Worm (Caenorhabditis elegans): ENCODE results near the gene ref-2.

ref-2 gene

ce11 chrX:7782389-7782788, 38.4 kb downstream of the ref-2 start, which contains the start of gene ZK154.4:
TSS of gene ZK154.4 (minus strand) at chrX:7782415.
- no peak for TF ChIP-seq zag-1 (tag; optimal IDR thresholded peaks at IDR 0.05)
- TF ChIP-seq ceh-82 (tag; optimal IDR thresholded peaks at IDR 0.05), result no peak
- TF ChIP-seq elt-2 (tag; optimal IDR thresholded peaks at IDR 0.05), result peak; percentile 36
- peak; percentile 51 for TF ChIP-seq lin-39 (tag; optimal IDR thresholded peaks at IDR 0.05)
- TF ChIP-seq ztf-11 (tag; optimal IDR thresholded peaks at IDR 0.05), result no peak
- peak; percentile 25 for TF ChIP-seq egl-5 (tag; optimal IDR thresholded peaks at IDR 0.05)
- peak; percentile 74 for TF ChIP-seq nfya-1 (tag; optimal IDR thresholded peaks at IDR 0.05; ENCODE audit: insufficient read depth)
- no peak for TF ChIP-seq mml-1 (tag; optimal IDR thresholded peaks at IDR 0.05)
- peak; percentile 41 for TF ChIP-seq ceh-28 (tag; optimal IDR thresholded peaks at IDR 0.05)
- peak; percentile 11 for TF ChIP-seq lin-15B (tag; optimal IDR thresholded peaks at IDR 0.05)
- TF ChIP-seq unc-62 (GFP tag; optimal IDR thresholded peaks at IDR 0.05), result no peak
- peak; percentile 77 for TF ChIP-seq hmg-11 (tag; optimal IDR thresholded peaks at IDR 0.05)
- TF ChIP-seq nhr-43 (tag; optimal IDR thresholded peaks at IDR 0.05; ENCODE audit: poor library complexity, severe bottlenecking), result peak; percentile 33
- no peak for TF ChIP-seq fkh-2 (tag; optimal IDR thresholded peaks at IDR 0.05)
- no peak for TF ChIP-seq pqm-1 (tag; optimal IDR thresholded peaks at IDR 0.05)
- no peak for TF ChIP-seq skn-1 (tag; optimal IDR thresholded peaks at IDR 0.05)
- TF ChIP-seq pha-4 (tag; optimal IDR thresholded peaks at IDR 0.05), result peak; percentile 91

- peak; percentile 43 for TF ChIP-seq nhr-25 (tag; optimal IDR thresholded peaks at IDR 0.05)
- peak; percentile 51 for TF ChIP-seq nfya-1 (tag; optimal IDR thresholded peaks at IDR 0.05; ENCODE audit: insufficient read depth)
- TF ChIP-seq ama-1 (optimal IDR thresholded peaks at IDR 0.05), result no peak
- peak; percentile 37 for TF ChIP-seq elt-2 (tag; optimal IDR thresholded peaks at IDR 0.05)
- TF ChIP-seq lin-15B (tag; optimal IDR thresholded peaks at IDR 0.05), result peak; percentile 29
- peak; percentile 62 for TF ChIP-seq hmg-11 (tag; optimal IDR thresholded peaks at IDR 0.05)
- TF ChIP-seq fkh-2 (tag; optimal IDR thresholded peaks at IDR 0.05), result no peak
- peak; percentile 53 for TF ChIP-seq lin-39 (tag; optimal IDR thresholded peaks at IDR 0.05)
- TF ChIP-seq skn-1 (tag; optimal IDR thresholded peaks at IDR 0.05), result no peak
- TF ChIP-seq nhr-23 (tag; optimal IDR thresholded peaks at IDR 0.05), result peak; percentile 43
- peak; percentile 6 for TF ChIP-seq pqm-1 (tag; optimal IDR thresholded peaks at IDR 0.05)
- TF ChIP-seq nhr-43 (tag; optimal IDR thresholded peaks at IDR 0.05; ENCODE audit: poor library complexity, severe bottlenecking), result peak; percentile 13
- peak; percentile 45 for TF ChIP-seq ceh-28 (tag; optimal IDR thresholded peaks at IDR 0.05)
- TF ChIP-seq pha-4 (tag; optimal IDR thresholded peaks at IDR 0.05), result peak; percentile 72
Observed at ce11 chrX:7787885-7788353, 43.9 kb downstream of the ref-2 start, which contains the start of gene ZK154.5. TSS of gene ZK154.5 (minus strand) at chrX:7787935.

- TF ChIP-seq hmg-11 (tag; optimal IDR thresholded peaks at IDR 0.05) (peak; percentile 11), mml-1 (tag; optimal IDR thresholded peaks at IDR 0.05) (no peak), snpc-4 (tag; optimal IDR thresholded peaks at IDR 0.05) (peak; percentile 37), aly-2 (tag; optimal IDR thresholded peaks at IDR 0.05) (no peak), nhr-11 (tag; optimal IDR thresholded peaks at IDR 0.05) (peak; percentile 74), nhr-25 (tag; optimal IDR thresholded peaks at IDR 0.05) (no peak), ama-1 (optimal IDR thresholded peaks at IDR 0.05) (no peak), nhr-43 (tag; optimal IDR thresholded peaks at IDR 0.05; ENCODE audit: poor library complexity, severe bottlenecking) (no peak), jun-1 (tag; optimal IDR thresholded peaks at IDR 0.05) (peak; percentile 57), skn-1 (tag; optimal IDR thresholded peaks at IDR 0.05) (no peak), nhr-76 (tag; optimal IDR thresholded peaks at IDR 0.05) (no peak), lin-39 (tag; optimal IDR thresholded peaks at IDR 0.05) (peak; percentile 38), eor-1 (tag; optimal IDR thresholded peaks at IDR 0.05) (no peak), fos-1 (tag; optimal IDR thresholded peaks at IDR 0.05) (peak; percentile 76), zag-1 (tag; optimal IDR thresholded peaks at IDR 0.05) (no peak), R02D3.7 (tag; optimal IDR thresholded peaks at IDR 0.05) (no peak), lsy-12 (tag; optimal IDR thresholded peaks at IDR 0.05) (no peak), lin-15B (tag; optimal IDR thresholded peaks at IDR 0.05) (peak; percentile 3), nhr-28 (tag; optimal IDR thresholded peaks at IDR 0.05) (no peak), nfya-1 (tag; optimal IDR thresholded peaks at IDR 0.05; ENCODE audit: insufficient read depth) (peak; percentile 72), elt-1 (tag; optimal IDR thresholded peaks at IDR 0.05) (no peak)
Observed at ce11 chrX:7791802-7792201, 47.8 kb downstream of the ref-2 start.

- TF ChIP-seq nhr-67 (tag; optimal IDR thresholded peaks at IDR 0.05), result no peak
- no peak for TF ChIP-seq snpc-4 (tag; optimal IDR thresholded peaks at IDR 0.05)
- TF ChIP-seq lsy-12 (tag; optimal IDR thresholded peaks at IDR 0.05), result no peak
- TF ChIP-seq pha-4 (tag; optimal IDR thresholded peaks at IDR 0.05), result peak; percentile 18
- no peak for TF ChIP-seq sea-2 (GFP tag; optimal IDR thresholded peaks at IDR 0.05)
- no peak for TF ChIP-seq ztf-11 (tag; optimal IDR thresholded peaks at IDR 0.05)
- TF ChIP-seq elt-3 (tag; optimal IDR thresholded peaks at IDR 0.05), result no peak
- no peak for TF ChIP-seq fkh-10 (GFP tag; optimal IDR thresholded peaks at IDR 0.05)
- TF ChIP-seq lin-39 (tag; optimal IDR thresholded peaks at IDR 0.05), result peak; percentile 14
- TF ChIP-seq nhr-25 (tag; optimal IDR thresholded peaks at IDR 0.05), result peak; percentile 55
- no peak for TF ChIP-seq tbx-2 (tag; optimal IDR thresholded peaks at IDR 0.05)
- TF ChIP-seq aly-2 (tag; optimal IDR thresholded peaks at IDR 0.05), result no peak
- TF ChIP-seq hmg-11 (tag; optimal IDR thresholded peaks at IDR 0.05), result no peak
- TF ChIP-seq ama-1 (optimal IDR thresholded peaks at IDR 0.05), result no peak
- TF ChIP-seq elt-1 (tag; optimal IDR thresholded peaks at IDR 0.05), result no peak
- no peak for TF ChIP-seq egl-27 (tag; optimal IDR thresholded peaks at IDR 0.05)
- no peak for TF ChIP-seq ztf-4 (tag; optimal IDR thresholded peaks at IDR 0.05)
- no peak for TF ChIP-seq jun-1 (tag; optimal IDR thresholded peaks at IDR 0.05)
- no peak for TF ChIP-seq unc-62 (GFP tag; optimal IDR thresholded peaks at IDR 0.05)
- TF ChIP-seq lin-15B (tag; optimal IDR thresholded peaks at IDR 0.05), result no peak
- peak; percentile 46 for TF ChIP-seq nfya-1 (tag; optimal IDR thresholded peaks at IDR 0.05; ENCODE audit: insufficient read depth)
- no peak for TF ChIP-seq nhr-43 (tag; optimal IDR thresholded peaks at IDR 0.05; ENCODE audit: poor library complexity, severe bottlenecking)
- TF ChIP-seq zag-1 (tag; optimal IDR thresholded peaks at IDR 0.05), result no peak
- TF ChIP-seq ceh-9 (tag; optimal IDR thresholded peaks at IDR 0.05), result no peak
- TF ChIP-seq mdl-1 (tag; optimal IDR thresholded peaks at IDR 0.05), result peak; percentile 60
- no peak for TF ChIP-seq R02D3.7 (tag; optimal IDR thresholded peaks at IDR 0.05)
- TF ChIP-seq mml-1 (tag; optimal IDR thresholded peaks at IDR 0.05), result no peak
- TF ChIP-seq nhr-23 (tag; optimal IDR thresholded peaks at IDR 0.05), result peak; percentile 21
Observed at ce11 chrX:7793377-7794041, 49.5 kb downstream of the ref-2 start, which contains the start of gene ZK154.6. TSS of gene ZK154.6 (minus strand) at chrX:7793563.
